Fruit fly (Drosophila melanogaster) Kc167 (cell line): ENCODE results near the gene Cyp4ac2.

Experiments used
- Sin3A ChIP-seq: fragments of >200 bp; optimal IDR thresholded peaks from 2 replicates; lab custom pipeline; 2018; ENCODE audit warnings: missing external identifiers
- insv ChIP-seq: fragments of >200 bp; optimal IDR thresholded peaks from 3 replicates; lab custom pipeline; 2018; ENCODE audit warnings: missing external identifiers
- psq ChIP-seq: fragments of >200 bp; optimal IDR thresholded peaks from 2 replicates; lab custom pipeline; 2017; ENCODE audit warnings: missing external identifiers

- TF ChIP-seq Sin3A (lab: Kevin White, UChicago) (no peak), insv (lab: Kevin White, UChicago) (no peak), psq (lab: Kevin White, UChicago) (no peak)
Measured at dm6 chr2L:5292977-5293513, 26.9 kb downstream of the Cyp4ac2 start.
